Worm (Caenorhabditis elegans) whole organism, L4/young adult: Measurements from ENCODE around the gene cest-5.1.

Source experiments
- W03F9.2 ChIP-seq: fragments of 150-350 bp; optimal IDR thresholded peaks from 2 replicates; lab custom pipeline; 2014; ENCODE audit warnings: missing biosample characterization, missing genetic modification characterization
- him-1 ChIP-seq: sonication (generic microtip); optimal IDR thresholded peaks from 2 replicates; lab custom pipeline; 2016; ENCODE audit warnings: missing genotype, missing genetic modification reagents, missing genetic modification characterization, missing compliant biosample characterization

DNA sequence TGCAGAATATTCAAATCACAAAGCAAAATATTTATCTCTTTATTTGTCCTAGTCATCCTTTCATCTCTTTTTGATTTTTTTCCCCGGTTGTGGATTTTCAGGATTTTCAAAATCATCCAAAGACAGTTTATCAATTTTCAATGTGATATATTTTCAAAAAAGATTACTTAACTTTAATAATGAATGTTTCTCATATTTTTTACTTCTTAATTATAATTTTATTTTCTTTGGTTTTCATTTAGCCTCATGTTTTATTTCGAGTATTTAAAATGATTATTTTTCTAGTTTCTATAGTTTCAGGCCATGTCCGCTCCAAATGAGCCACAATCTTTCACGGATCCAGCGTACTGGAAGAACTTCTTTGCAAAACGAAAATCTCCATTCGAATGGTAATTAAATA lies 3.2 kb upstream of the cest-5.1 start, which contains the start of gene metl-13:
- TF ChIP-seq him-1 (tag; lab: Kevin White, UChicago) (no peak), W03F9.2 (tag; lab: Kevin White, UChicago) (no peak)
